Fruit fly (Drosophila melanogaster) whole organism, embryonic: Measurements from ENCODE around the gene CG34409.
A peak's percentile ranks its signal among the peaks of the same experiment; 100 is the strongest.

Source experiments
- BEAF-32 ChIP-seq: fragments of 200-800 bp; sonication (Bioruptor generic); optimal IDR thresholded peaks from 3 replicates; lab custom pipeline; 2017; ENCODE audit warnings: missing biosample characterization, missing genetic modification characterization, mild to moderate bottlenecking, moderate library complexity, missing genetic modification reagents
- CG10979 ChIP-seq: fragments of 200-800 bp; sonication (Bioruptor generic); optimal IDR thresholded peaks from 2 replicates; lab custom pipeline; 2018; ENCODE audit warnings: missing biosample characterization, mild to moderate bottlenecking, missing genetic modification characterization, moderate library complexity
- CG12744 ChIP-seq: fragments of 200-800 bp; sonication (Bioruptor generic); optimal IDR thresholded peaks from 2 replicates; lab custom pipeline; 2016; ENCODE audit warnings: missing biosample characterization, missing genetic modification characterization
- CG15269 ChIP-seq: fragments of 200-800 bp; sonication (Bioruptor generic); optimal IDR thresholded peaks from 2 replicates; lab custom pipeline; 2018; ENCODE audit warnings: missing biosample characterization, mild to moderate bottlenecking, missing genetic modification characterization, moderate library complexity
- CG1647 ChIP-seq: fragments of 200-800 bp; sonication (Bioruptor generic); optimal IDR thresholded peaks from 3 replicates; lab custom pipeline; 2016; ENCODE audit warnings: missing biosample characterization, missing genetic modification characterization
- CG17186 ChIP-seq: fragments of 200-800 bp; sonication (Bioruptor generic); optimal IDR thresholded peaks from 3 replicates; lab custom pipeline; 2017; ENCODE audit warnings: missing biosample characterization, missing genetic modification reagents, missing genetic modification characterization
- CG17328 ChIP-seq: fragments of 200-800 bp; sonication (Bioruptor generic); IDR thresholded peaks from 2 replicates; pipeline ENCODE4 v1.3.6; 2022; ENCODE audit warnings: missing biosample characterization, missing genetic modification characterization
- CG34376 ChIP-seq: fragments of 200-800 bp; sonication (Bioruptor generic); optimal IDR thresholded peaks from 2 replicates; lab custom pipeline; 2018; ENCODE audit warnings: missing biosample characterization, mild to moderate bottlenecking, missing genetic modification characterization
- CG4282 ChIP-seq: fragments of 200-800 bp; sonication (Bioruptor generic); optimal IDR thresholded peaks from 2 replicates; lab custom pipeline; 2016; ENCODE audit warnings: missing biosample characterization, missing genetic modification characterization
- CG6654 ChIP-seq: fragments of 200-800 bp; sonication (Bioruptor generic); optimal IDR thresholded peaks from 2 replicates; lab custom pipeline; 2017; ENCODE audit warnings: missing biosample characterization, mild to moderate bottlenecking, missing genetic modification characterization
- CG7357 ChIP-seq: fragments of 200-800 bp; sonication (Bioruptor generic); IDR thresholded peaks from 3 replicates; pipeline ENCODE4 v1.3.6; 2022; ENCODE audit warnings: missing biosample characterization, missing genetic modification characterization
- CG7556 ChIP-seq: fragments of 200-800 bp; sonication (Bioruptor generic); optimal IDR thresholded peaks from 2 replicates; lab custom pipeline; 2017; ENCODE audit warnings: missing biosample characterization, mild to moderate bottlenecking, missing genetic modification characterization
- CG7963 ChIP-seq: fragments of 200-800 bp; sonication (Bioruptor generic); IDR thresholded peaks from 3 replicates; pipeline ENCODE4 v1.3.6; 2022; ENCODE audit warnings: missing biosample characterization, missing genetic modification characterization; ENCODE audit not compliant: partially characterized antibody
- CHES-1-like ChIP-seq: fragments of 200-800 bp; sonication (Bioruptor generic); optimal IDR thresholded peaks from 2 replicates; lab custom pipeline; 2016; ENCODE audit warnings: missing biosample characterization, missing genetic modification characterization
- Camta ChIP-seq: fragments of 200-800 bp; sonication (Bioruptor generic); optimal IDR thresholded peaks from 2 replicates; lab custom pipeline; 2016; ENCODE audit warnings: missing biosample characterization, missing genetic modification characterization
- D ChIP-seq, 2 experiments: fragments of 200-800 bp in 1 of 2; fragments of >200 bp in 1 of 2; sonication (Bioruptor generic) in 1 of 2; optimal IDR thresholded peaks; 2 replicates in 1 of 2; 3 replicates in 1 of 2; lab custom pipeline; 2017; ENCODE audit warnings: mild to moderate bottlenecking in 1 of 2, missing biosample characterization in 1 of 2, missing genetic modification characterization in 1 of 2, missing genetic modification reagents in 1 of 2
- Dek ChIP-seq: fragments of 200-800 bp; sonication (Bioruptor generic); optimal IDR thresholded peaks from 3 replicates; lab custom pipeline; 2019; ENCODE audit warnings: missing biosample characterization, mild to moderate bottlenecking, missing genetic modification characterization, moderate library complexity
- Gsc ChIP-seq: fragments of 200-800 bp; sonication (Bioruptor generic); IDR thresholded peaks from 2 replicates; pipeline ENCODE4 v1.3.6; 2022; ENCODE audit warnings: missing biosample characterization, missing genetic modification characterization
- HmgD ChIP-seq: fragments of 200-800 bp; sonication (Bioruptor generic); optimal IDR thresholded peaks from 3 replicates; lab custom pipeline; 2016; ENCODE audit warnings: missing biosample characterization, missing genetic modification characterization
- Hsf ChIP-seq: fragments of 200-800 bp; sonication (Bioruptor generic); optimal IDR thresholded peaks from 3 replicates; lab custom pipeline; 2016; ENCODE audit warnings: missing biosample characterization, missing genetic modification characterization
- Med ChIP-seq: fragments of 200-800 bp; sonication (Bioruptor generic); peaks from one replicate; lab custom pipeline; 2016; ENCODE audit warnings: missing biosample characterization, missing genetic modification characterization, mild to moderate bottlenecking, inconsistent platforms, moderate library complexity
- Neu2 ChIP-seq: fragments of 200-800 bp; sonication (Bioruptor generic); optimal IDR thresholded peaks from 3 replicates; lab custom pipeline; 2016; ENCODE audit warnings: missing biosample characterization, missing genetic modification characterization, borderline replicate concordance
- Oaz ChIP-seq: fragments of 200-800 bp; sonication (Bioruptor generic); IDR thresholded peaks from 2 replicates; pipeline ENCODE4 v1.3.6; 2022; ENCODE audit warnings: missing biosample characterization, missing genetic modification characterization
- Opbp ChIP-seq: fragments of 200-800 bp; sonication (Bioruptor generic); IDR thresholded peaks from 3 replicates; pipeline ENCODE4 v1.3.6; 2022; ENCODE audit warnings: missing biosample characterization, missing genetic modification characterization; ENCODE audit not compliant: partially characterized antibody
- Optix ChIP-seq: fragments of 200-800 bp; sonication (Bioruptor generic); IDR thresholded peaks from 3 replicates; pipeline ENCODE4 v1.3.6; 2022; ENCODE audit warnings: missing biosample characterization, missing genetic modification characterization
- Spps ChIP-seq: fragments of 200-800 bp; sonication (Bioruptor generic); optimal IDR thresholded peaks from 2 replicates; lab custom pipeline; 2018; ENCODE audit warnings: missing biosample characterization, mild to moderate bottlenecking, missing genetic modification characterization
- Taf1 ChIP-seq: fragments of 200-800 bp; sonication (Bioruptor generic); IDR thresholded peaks from 2 replicates; pipeline ENCODE4 v1.3.6; 2022; ENCODE audit warnings: missing biosample characterization, missing genetic modification characterization
- Vsx1 ChIP-seq: fragments of 200-800 bp; sonication (Bioruptor generic); optimal IDR thresholded peaks from 2 replicates; lab custom pipeline; 2017; ENCODE audit warnings: missing biosample characterization, mild to moderate bottlenecking, missing genetic modification characterization, missing genetic modification reagents
- Xrp1 ChIP-seq: fragments of 200-800 bp; sonication (Bioruptor generic); IDR thresholded peaks from 2 replicates; pipeline ENCODE4 v1.3.6; 2022; ENCODE audit warnings: missing biosample characterization, missing genetic modification characterization
- ase ChIP-seq: fragments of 200-800 bp; sonication (Bioruptor generic); IDR thresholded peaks from 3 replicates; pipeline ENCODE4 v1.3.6; 2022; ENCODE audit warnings: missing biosample characterization, missing genetic modification characterization
- btn ChIP-seq: fragments of 200-800 bp; sonication (Bioruptor generic); optimal IDR thresholded peaks from 2 replicates; lab custom pipeline; 2016; ENCODE audit warnings: missing biosample characterization, missing genetic modification characterization
- caup ChIP-seq: fragments of 200-800 bp; sonication (Bioruptor generic); optimal IDR thresholded peaks from 3 replicates; lab custom pipeline; 2017; ENCODE audit warnings: missing biosample characterization, mild to moderate bottlenecking, missing genetic modification characterization, moderate library complexity; ENCODE audit not compliant: severe bottlenecking
- cg ChIP-seq: fragments of 200-800 bp; sonication (Bioruptor generic); optimal IDR thresholded peaks from 3 replicates; lab custom pipeline; 2019; ENCODE audit warnings: missing biosample characterization, mild to moderate bottlenecking, missing genetic modification characterization, moderate library complexity
- dmrt99B ChIP-seq: fragments of 200-800 bp; sonication (Bioruptor generic); optimal IDR thresholded peaks from 2 replicates; lab custom pipeline; 2018; ENCODE audit warnings: missing biosample characterization, mild to moderate bottlenecking, missing genetic modification characterization, moderate library complexity
- dysf ChIP-seq: fragments of 200-800 bp; sonication (Bioruptor generic); IDR thresholded peaks from 3 replicates; pipeline ENCODE4 v1.3.6; 2022; ENCODE audit warnings: missing biosample characterization, missing genetic modification characterization
- gem ChIP-seq: fragments of 200-800 bp; sonication (Bioruptor generic); optimal IDR thresholded peaks from 2 replicates; lab custom pipeline; 2019; ENCODE audit warnings: missing biosample characterization, mild to moderate bottlenecking, missing genetic modification characterization, moderate library complexity
- grn ChIP-seq: fragments of 200-800 bp; sonication (Bioruptor generic); optimal IDR thresholded peaks from 3 replicates; lab custom pipeline; 2017; ENCODE audit warnings: missing biosample characterization, missing genetic modification characterization
- h ChIP-seq: fragments of >200 bp; optimal IDR thresholded peaks from 2 replicates; lab custom pipeline; 2017
- inv ChIP-seq: fragments of 200-800 bp; sonication (Bioruptor generic); IDR thresholded peaks from 2 replicates; pipeline ENCODE4 v1.3.6; 2022; ENCODE audit warnings: missing biosample characterization, missing genetic modification characterization; ENCODE audit not compliant: partially characterized antibody
- knrl ChIP-seq: fragments of 200-800 bp; sonication (Bioruptor generic); IDR thresholded peaks from 3 replicates; pipeline ENCODE4 v1.3.6; 2022; ENCODE audit warnings: missing biosample characterization, missing genetic modification characterization; ENCODE audit not compliant: partially characterized antibody
- lov ChIP-seq, 2 experiments: fragments of 200-800 bp in 1 of 2; fragments of >200 bp in 1 of 2; sonication (Bioruptor generic) in 1 of 2; IDR thresholded peaks in 1 of 2; optimal IDR thresholded peaks in 1 of 2; 2 replicates in 1 of 2; 3 replicates in 1 of 2; pipeline versions ENCODE4 v1.3.6 to Lab custom; 2017 to 2022; ENCODE audit warnings: missing biosample characterization in 1 of 2, missing genetic modification characterization in 1 of 2
- pan ChIP-seq, 4 experiments: fragments of >200 bp in 3 of 4; fragments of 200-800 bp in 1 of 4; sonication (Bioruptor generic) in 1 of 4; optimal IDR thresholded peaks in 3 of 4; IDR thresholded peaks in 1 of 4; 2 replicates each; pipeline versions ENCODE4 v1.3.6 to Lab custom; 2017 to 2022; ENCODE audit warnings: missing biosample characterization in 2 of 4, missing genetic modification characterization in 2 of 4, mixed read lengths in 1 of 4
- pfk ChIP-seq: fragments of 200-800 bp; sonication (Bioruptor generic); optimal IDR thresholded peaks from 2 replicates; lab custom pipeline; 2018; ENCODE audit warnings: missing biosample characterization, mild to moderate bottlenecking, missing genetic modification characterization, moderate library complexity
- sd ChIP-seq: fragments of 200-800 bp; sonication (Bioruptor generic); optimal IDR thresholded peaks from 3 replicates; lab custom pipeline; 2018; ENCODE audit warnings: missing biosample characterization, mild to moderate bottlenecking, missing genetic modification characterization, moderate library complexity
- slou ChIP-seq: fragments of 200-800 bp; sonication (Bioruptor generic); optimal IDR thresholded peaks from 3 replicates; lab custom pipeline; 2016; ENCODE audit warnings: missing biosample characterization, missing genetic modification characterization
- sna ChIP-seq: fragments of 200-800 bp; sonication (Bioruptor generic); IDR thresholded peaks from 2 replicates; pipeline ENCODE4 v1.3.6; 2022; ENCODE audit warnings: missing biosample characterization, missing genetic modification characterization; ENCODE audit not compliant: partially characterized antibody
- sqz ChIP-seq: fragments of 200-800 bp; sonication (Bioruptor generic); optimal IDR thresholded peaks from 3 replicates; lab custom pipeline; 2018; ENCODE audit warnings: missing biosample characterization, mild to moderate bottlenecking, missing genetic modification characterization
- twi ChIP-seq: fragments of 200-800 bp; optimal IDR thresholded peaks from 2 replicates; lab custom pipeline; 2019; ENCODE audit warnings: missing biosample characterization, mild to moderate bottlenecking, missing genetic modification characterization, moderate library complexity
- z ChIP-seq: fragments of 200-800 bp; sonication (Bioruptor generic); IDR thresholded peaks from 3 replicates; pipeline ENCODE4 v1.3.6; 2022; ENCODE audit warnings: missing biosample characterization, missing genetic modification characterization

The CG34409 gene

DNA sequence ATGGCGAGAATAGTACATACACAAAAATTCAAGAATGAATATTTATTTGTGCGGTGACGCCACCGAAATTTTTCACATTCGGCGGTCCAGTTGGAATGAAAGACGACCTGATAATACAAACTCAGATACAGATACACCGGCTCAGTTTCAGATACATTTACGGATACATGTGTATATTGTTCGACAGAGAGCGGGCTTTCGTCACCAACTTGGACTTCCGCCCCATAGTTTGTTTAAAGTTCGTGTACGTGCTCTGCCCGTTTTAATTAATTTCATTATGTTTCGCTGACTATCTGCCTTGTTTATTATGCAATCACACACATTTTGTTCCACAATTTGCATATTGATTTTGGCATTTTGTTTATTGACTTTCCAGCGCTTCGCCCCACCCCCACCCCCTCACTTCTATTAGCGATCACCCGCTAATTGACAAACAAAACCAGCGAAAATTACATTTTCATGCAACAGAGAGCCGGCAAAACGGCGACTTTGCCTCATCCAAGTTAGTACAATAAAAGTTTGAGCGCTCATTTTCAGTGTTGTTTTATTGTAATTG is 44.9 kb downstream of the CG34409 start (continued):
- TF ChIP-seq sna (no peak), Camta (GFP tag; lab: Kevin White, UChicago) (no peak), inv (no peak), Spps (tag; lab: Kevin White, UChicago) (no peak), sd (tag; lab: Kevin White, UChicago) (peak; percentile 79), CG7556 (GFP tag; lab: Kevin White, UChicago) (no peak), CG1647 (GFP tag; lab: Kevin White, UChicago) (peak; percentile 33), BEAF-32 (GFP tag; lab: Kevin White, UChicago) (no peak), knrl (GFP tag; lab: Robert Waterston, UW) (no peak), cg (no peak), CHES-1-like (GFP tag; lab: Kevin White, UChicago) (peak; percentile 42), Med (GFP tag; lab: Kevin White, UChicago) (peak; percentile 80), CG17186 (GFP tag; lab: Kevin White, UChicago) (no peak), CG34376 (GFP tag; lab: Kevin White, UChicago) (peak; percentile 34), caup (GFP tag; lab: Kevin White, UChicago) (peak; percentile 73), twi (no peak), D (optimal IDR thresholded peaks at IDR 0.05; lab: Kevin White, UChicago) (no peak), D (GFP tag; optimal IDR thresholded peaks at IDR 0.05; lab: Kevin White, UChicago) (no peak), h (lab: Kevin White, UChicago) (no peak), CG6654 (GFP tag; lab: Kevin White, UChicago) (no peak), Optix (GFP tag; lab: Robert Waterston, UW) (no peak), CG10979 (tag; lab: Kevin White, UChicago) (no peak), btn (GFP tag; lab: Kevin White, UChicago) (no peak), Gsc (GFP tag; lab: Robert Waterston, UW) (no peak), HmgD (no peak), Opbp (GFP tag; lab: Robert Waterston, UW) (no peak), CG15269 (tag; lab: Kevin White, UChicago) (peak; percentile 33), Taf1 (GFP tag; lab: Robert Waterston, UW) (no peak), sqz (GFP tag; lab: Kevin White, UChicago) (peak; percentile 1), ase (no peak), z (no peak), dysf (no peak), Vsx1 (GFP tag; lab: Kevin White, UChicago) (peak; percentile 22), CG7357 (GFP tag; lab: Robert Waterston, UW) (no peak), CG4282 (GFP tag; lab: Kevin White, UChicago) (no peak), dmrt99B (tag; lab: Kevin White, UChicago) (peak; percentile 45), Dek (tag; lab: Kevin White, UChicago) (peak; percentile 12), Neu2 (GFP tag; lab: Kevin White, UChicago) (no peak), CG17328 (GFP tag; lab: Robert Waterston, UW) (no peak), CG7963 (GFP tag; lab: Robert Waterston, UW) (no peak), Hsf (no peak), Xrp1 (GFP tag; lab: Robert Waterston, UW) (no peak), CG12744 (GFP tag; lab: Kevin White, UChicago) (no peak), pan (optimal IDR thresholded peaks at IDR 0.05; lab: Kevin White, UChicago) (no peak), pan (GFP tag; optimal IDR thresholded peaks at IDR 0.05 in 1 of 2, IDR thresholded peaks at IDR 0.05 in 1 of 2) (no peak), grn (GFP tag; lab: Kevin White, UChicago) (no peak), slou (GFP tag; lab: Kevin White, UChicago) (no peak), lov (optimal IDR thresholded peaks at IDR 0.05; lab: Kevin White, UChicago) (no peak), lov (GFP tag; IDR thresholded peaks at IDR 0.05; lab: Robert Waterston, UW) (no peak), Oaz (no peak), gem (tag; lab: Kevin White, UChicago) (peak; percentile 36), pfk (no peak)
